Worm (Caenorhabditis elegans) whole organism, L2 larva: ENCODE measurements around the gene fipr-10.

ENCODE experiments used
- C34F6.9 ChIP-seq: fragments of 150-350 bp; optimal IDR thresholded peaks from 2 replicates; lab custom pipeline; 2014; ENCODE audit warnings: missing biosample characterization, missing genetic modification characterization
- F13H6.1 ChIP-seq: sonication (generic microtip); optimal IDR thresholded peaks from 2 replicates; lab custom pipeline; 2016; ENCODE audit warnings: missing genetic modification characterization, missing compliant biosample characterization
- R02D3.7 ChIP-seq: fragments of 150-350 bp; optimal IDR thresholded peaks from 2 replicates; lab custom pipeline; 2014; ENCODE audit warnings: missing biosample characterization, missing genetic modification characterization
- Y55F3AM.14 ChIP-seq: fragments of 200-800 bp; sonication (Bioruptor generic); optimal IDR thresholded peaks from 2 replicates; lab custom pipeline; 2018; ENCODE audit warnings: mild to moderate bottlenecking, missing genetic modification characterization, missing compliant biosample characterization
- ZK546.5 ChIP-seq: sonication (generic microtip); optimal IDR thresholded peaks from 2 replicates; lab custom pipeline; 2017; ENCODE audit warnings: missing biosample characterization, missing genetic modification characterization
- alr-1 ChIP-seq: fragments of 150-350 bp; optimal IDR thresholded peaks from 2 replicates; lab custom pipeline; 2014; ENCODE audit warnings: missing biosample characterization, missing genetic modification characterization
- aly-2 ChIP-seq: fragments of 150-350 bp; optimal IDR thresholded peaks from 2 replicates; lab custom pipeline; 2014; ENCODE audit warnings: missing biosample characterization, missing genetic modification characterization
- ama-1 ChIP-seq: fragments of 150-350 bp; optimal IDR thresholded peaks from 2 replicates; lab custom pipeline; 2018; ENCODE audit warnings: inconsistent platforms
- blmp-1 ChIP-seq: sonication (generic microtip); optimal IDR thresholded peaks from 2 replicates; lab custom pipeline; 2017; ENCODE audit warnings: missing genetic modification characterization, mild to moderate bottlenecking, missing compliant biosample characterization, antibody characterized with exemption, moderate library complexity; ENCODE audit not compliant: insufficient read depth
- ceh-82 ChIP-seq: fragments of 150-350 bp; optimal IDR thresholded peaks from 2 replicates; lab custom pipeline; 2014; ENCODE audit warnings: missing biosample characterization, missing genetic modification characterization
- dmd-4 ChIP-seq: sonication (generic microtip); optimal IDR thresholded peaks from 2 replicates; lab custom pipeline; 2017; ENCODE audit warnings: missing biosample characterization, missing genetic modification characterization
- egl-27 ChIP-seq: sonication (generic microtip); optimal IDR thresholded peaks from 3 replicates; lab custom pipeline; 2017; ENCODE audit warnings: missing biosample characterization, missing genetic modification reagents, missing genetic modification characterization
- elt-3 ChIP-seq: sonication (generic microtip); optimal IDR thresholded peaks from 2 replicates; lab custom pipeline; 2017; ENCODE audit warnings: missing biosample characterization, missing genetic modification characterization
- lin-11 ChIP-seq: fragments of 150-350 bp; sonication (generic microtip); optimal IDR thresholded peaks from 2 replicates; lab custom pipeline; 2014; ENCODE audit warnings: missing biosample characterization, missing genetic modification characterization, inconsistent platforms, mixed read lengths
- lin-13 ChIP-seq: fragments of 150-350 bp; optimal IDR thresholded peaks from 2 replicates; lab custom pipeline; 2014; ENCODE audit warnings: missing biosample characterization, missing genetic modification reagents, missing genetic modification characterization
- lin-39 ChIP-seq: fragments of 150-350 bp; optimal IDR thresholded peaks from 2 replicates; lab custom pipeline; 2014; ENCODE audit warnings: missing biosample characterization, missing genetic modification reagents, missing genetic modification characterization
- mab-5 ChIP-seq: fragments of 150-350 bp; optimal IDR thresholded peaks from 2 replicates; lab custom pipeline; 2014; ENCODE audit warnings: missing biosample characterization, missing genetic modification characterization
- mdl-1 ChIP-seq, 2 experiments: fragments of 150-350 bp in 1 of 2; sonication (generic microtip) in 1 of 2; optimal IDR thresholded peaks; 2 replicates each; lab custom pipeline; 2017; ENCODE audit warnings: missing biosample characterization in 2 of 2, missing genetic modification characterization in 2 of 2
- nhr-11 ChIP-seq: fragments of 150-350 bp; optimal IDR thresholded peaks from 2 replicates; lab custom pipeline; 2014; ENCODE audit warnings: missing biosample characterization, missing genetic modification characterization
- nhr-12 ChIP-seq: fragments of 150-350 bp; optimal IDR thresholded peaks from 2 replicates; lab custom pipeline; 2014; ENCODE audit warnings: missing biosample characterization, missing genetic modification characterization
- nhr-129 ChIP-seq: fragments of 150-350 bp; optimal IDR thresholded peaks from 2 replicates; lab custom pipeline; 2014; ENCODE audit warnings: missing biosample characterization, missing genetic modification characterization
- nhr-21 ChIP-seq: fragments of 150-350 bp; optimal IDR thresholded peaks from 2 replicates; lab custom pipeline; 2014; ENCODE audit warnings: missing biosample characterization, missing genetic modification characterization
- nhr-23 ChIP-seq: fragments of 150-350 bp; optimal IDR thresholded peaks from 2 replicates; lab custom pipeline; 2014; ENCODE audit warnings: missing biosample characterization, missing genetic modification reagents, missing genetic modification characterization
- nhr-237 ChIP-seq: fragments of 150-350 bp; optimal IDR thresholded peaks from 2 replicates; lab custom pipeline; 2014; ENCODE audit warnings: missing biosample characterization, missing genetic modification characterization
- nhr-25 ChIP-seq: fragments of 150-350 bp; sonication (generic microtip); optimal IDR thresholded peaks from 3 replicates; lab custom pipeline; 2014; ENCODE audit warnings: missing biosample characterization, missing genetic modification characterization
- nhr-6 ChIP-seq: fragments of 150-350 bp; optimal IDR thresholded peaks from 2 replicates; lab custom pipeline; 2014; ENCODE audit warnings: missing biosample characterization, missing genetic modification characterization
- nhr-77 ChIP-seq: fragments of 150-350 bp; optimal IDR thresholded peaks from 2 replicates; lab custom pipeline; 2014; ENCODE audit warnings: missing biosample characterization, missing genetic modification characterization
- sem-4 ChIP-seq: fragments of 150-350 bp; optimal IDR thresholded peaks from 2 replicates; lab custom pipeline; 2014; ENCODE audit warnings: missing biosample characterization, missing genetic modification reagents, missing genetic modification characterization
- skn-1 ChIP-seq: sonication (generic microtip); optimal IDR thresholded peaks from 2 replicates; lab custom pipeline; 2017; ENCODE audit warnings: missing biosample characterization, missing genetic modification characterization
- sma-3 ChIP-seq: sonication (generic microtip); optimal IDR thresholded peaks from 2 replicates; lab custom pipeline; 2016; ENCODE audit warnings: missing genetic modification reagents, missing genetic modification characterization, missing compliant biosample characterization
- sma-9 ChIP-seq, 2 experiments: fragments of 150-350 bp in 1 of 2; sonication (generic microtip) in 1 of 2; optimal IDR thresholded peaks; 2 replicates each; lab custom pipeline; 2014 to 2016; ENCODE audit warnings: missing genetic modification characterization in 2 of 2, mild to moderate bottlenecking in 1 of 2, missing biosample characterization in 1 of 2, missing compliant biosample characterization in 1 of 2, missing genetic modification reagents in 1 of 2, moderate library complexity in 1 of 2
- snpc-4 ChIP-seq: fragments of 150-350 bp; optimal IDR thresholded peaks from 2 replicates; lab custom pipeline; 2014; ENCODE audit warnings: missing biosample characterization, missing genetic modification characterization
- unc-39 ChIP-seq: fragments of 150-350 bp; optimal IDR thresholded peaks from 2 replicates; lab custom pipeline; 2014; ENCODE audit warnings: missing biosample characterization, missing genetic modification characterization
- unc-55 ChIP-seq: fragments of 150-350 bp; sonication (generic microtip); optimal IDR thresholded peaks from 3 replicates; lab custom pipeline; 2014; ENCODE audit warnings: missing biosample characterization, missing genetic modification reagents, missing genetic modification characterization
- unc-62 ChIP-seq: fragments of 150-350 bp; optimal IDR thresholded peaks from 2 replicates; lab custom pipeline; 2014; ENCODE audit warnings: missing biosample characterization, missing genetic modification reagents, missing genetic modification characterization
- ztf-1 ChIP-seq: fragments of 200-800 bp; sonication (Bioruptor generic); conservative IDR thresholded peaks from 2 replicates; pipeline ENCODE4 v1.3.6; 2022; ENCODE audit warnings: missing genetic modification characterization, missing compliant biosample characterization
- ztf-4 ChIP-seq: fragments of 150-350 bp; optimal IDR thresholded peaks from 2 replicates; lab custom pipeline; 2014; ENCODE audit warnings: missing biosample characterization, missing genetic modification characterization

fipr-10 gene

ce11 chrV:9915021-9915420 lies 1.1 kb downstream of the fipr-10 start, which contains the start of gene mec-9:
mec-9 (minus strand) TSS chrV:9915121.
- no peak for TF ChIP-seq ztf-4 (tag; lab: Kevin White, UChicago)
- no peak for TF ChIP-seq ztf-1 (GFP tag; lab: Robert Waterston, UW)
- no peak for TF ChIP-seq egl-27 (tag; lab: Kevin White, UChicago)
- no peak for TF ChIP-seq skn-1 (tag; lab: Kevin White, UChicago)
- peak; percentile 73 for TF ChIP-seq unc-55 (GFP tag; lab: Kevin White, UChicago)
- no peak for TF ChIP-seq mdl-1 (tag; optimal IDR thresholded peaks at IDR 0.05; lab: Kevin White, UChicago)
- no peak for TF ChIP-seq alr-1
- no peak for TF ChIP-seq sma-9 (GFP tag; optimal IDR thresholded peaks at IDR 0.05; lab: Kevin White, UChicago)
- no peak for TF ChIP-seq sma-9 (tag; optimal IDR thresholded peaks at IDR 0.05; lab: Kevin White, UChicago)
- TF ChIP-seq snpc-4 (tag; lab: Kevin White, UChicago) = no peak

- no peak for TF ChIP-seq nhr-12 (tag; lab: Kevin White, UChicago)
- no peak for TF ChIP-seq mdl-1 (tag; optimal IDR thresholded peaks at IDR 0.05; lab: Kevin White, UChicago)
- TF ChIP-seq lin-13 (GFP tag; lab: Kevin White, UChicago) = no peak
- TF ChIP-seq Y55F3AM.14 = no peak
- no peak for TF ChIP-seq snpc-4 (tag; lab: Kevin White, UChicago)
- no peak for TF ChIP-seq nhr-23 (tag; lab: Kevin White, UChicago)
- TF ChIP-seq skn-1 (tag; lab: Kevin White, UChicago) = no peak
- no peak for TF ChIP-seq ama-1 (lab: Kevin White, UChicago)
- no peak for TF ChIP-seq aly-2 (tag; lab: Kevin White, UChicago)
- TF ChIP-seq sma-3 (GFP tag; lab: Kevin White, UChicago) = no peak
- TF ChIP-seq unc-55 (GFP tag; lab: Kevin White, UChicago) = no peak
- no peak for TF ChIP-seq unc-39 (tag; lab: Kevin White, UChicago)
- no peak for TF ChIP-seq C34F6.9 (tag; lab: Kevin White, UChicago)
- no peak for TF ChIP-seq dmd-4 (tag; lab: Kevin White, UChicago)
- TF ChIP-seq egl-27 (tag; lab: Kevin White, UChicago) = no peak
- TF ChIP-seq mab-5 (tag; lab: Kevin White, UChicago) = no peak
- TF ChIP-seq nhr-237 (tag; lab: Kevin White, UChicago) = no peak
- TF ChIP-seq nhr-129 (tag; lab: Kevin White, UChicago) = no peak
- TF ChIP-seq, all 48 proteins: peak for 0
These were observed 2.7 kb downstream of the fipr-10 start, which contains the start of gene C50H2.4 for ce11 chrV:9916665-9917064. C50H2.4 (plus strand) TSS chrV:9916965.

- no peak for TF ChIP-seq sma-3 (GFP tag; lab: Kevin White, UChicago)
- TF ChIP-seq F13H6.1 = no peak
- TF ChIP-seq nhr-25 (tag; lab: Kevin White, UChicago) = no peak
- no peak for TF ChIP-seq egl-27 (tag; lab: Kevin White, UChicago)
- no peak for TF ChIP-seq lin-11 (tag; lab: Kevin White, UChicago)
- no peak for TF ChIP-seq R02D3.7
- no peak for TF ChIP-seq nhr-21 (tag; lab: Kevin White, UChicago)
- TF ChIP-seq, all 48 proteins: peak for 0
These were observed 4.4 kb downstream of the fipr-10 start, which contains the start of gene C50H2.5 for ce11 chrV:9918410-9918809. C50H2.5 (plus strand) TSS chrV:9918710.

ce11 chrV:9921288-9921687 lies 7.3 kb downstream of the fipr-10 start, which contains the start of gene ceh-75:
ceh-75 (plus strand) TSS chrV:9921337.
- TF ChIP-seq nhr-12 (tag; lab: Kevin White, UChicago) = no peak
- TF ChIP-seq ama-1 (lab: Kevin White, UChicago) = no peak
- TF ChIP-seq aly-2 (tag; lab: Kevin White, UChicago) = no peak
- TF ChIP-seq nhr-6 (tag; lab: Kevin White, UChicago) = no peak
- no peak for TF ChIP-seq elt-3 (tag; lab: Kevin White, UChicago)
- no peak for TF ChIP-seq sem-4 (tag; lab: Kevin White, UChicago)
- TF ChIP-seq unc-62 (GFP tag; lab: Kevin White, UChicago) = no peak
- TF ChIP-seq nhr-11 (tag; lab: Kevin White, UChicago) = no peak
- no peak for TF ChIP-seq ZK546.5 (tag; lab: Kevin White, UChicago)
- TF ChIP-seq lin-39 (tag; lab: Kevin White, UChicago) = no peak
- TF ChIP-seq mdl-1 (tag; optimal IDR thresholded peaks at IDR 0.05; lab: Kevin White, UChicago) = no peak
- TF ChIP-seq R02D3.7 = no peak
- TF ChIP-seq nhr-25 (tag; lab: Kevin White, UChicago) = no peak
- TF ChIP-seq ceh-82 (tag; lab: Kevin White, UChicago) = no peak
- TF ChIP-seq C34F6.9 (tag; lab: Kevin White, UChicago) = no peak
- no peak for TF ChIP-seq Y55F3AM.14
- no peak for TF ChIP-seq nhr-77
- no peak for TF ChIP-seq blmp-1 (tag; lab: Kevin White, UChicago)
- no peak for TF ChIP-seq snpc-4 (tag; lab: Kevin White, UChicago)
- no peak for TF ChIP-seq egl-27 (tag; lab: Kevin White, UChicago)
